Fruit fly (Drosophila melanogaster) whole organism, pupa: ENCODE data around the gene milt.

Source experiments
- CG10348 ChIP-seq: fragments of 200-800 bp; sonication (Bioruptor generic); IDR thresholded peaks from 2 replicates; pipeline ENCODE4 v1.3.6; 2022; ENCODE audit warnings: missing biosample characterization, missing genetic modification characterization
- CG12605 ChIP-seq: fragments of 200-800 bp; sonication (Bioruptor generic); IDR thresholded peaks from 2 replicates; pipeline ENCODE4 v1.3.6; 2022; ENCODE audit warnings: missing biosample characterization, missing genetic modification characterization
- CG13204 ChIP-seq: fragments of 200-800 bp; sonication (Bioruptor generic); optimal IDR thresholded peaks from 2 replicates; lab custom pipeline; 2018; ENCODE audit warnings: missing biosample characterization, mild to moderate bottlenecking, missing genetic modification characterization, moderate library complexity
- CG14655 ChIP-seq: fragments of 200-800 bp; sonication (Bioruptor generic); optimal IDR thresholded peaks from 3 replicates; lab custom pipeline; 2017; ENCODE audit warnings: mild to moderate bottlenecking, missing biosample characterization, missing genetic modification reagents, missing genetic modification characterization
- CG15710 ChIP-seq: fragments of 200-800 bp; sonication (Bioruptor generic); optimal IDR thresholded peaks from 2 replicates; lab custom pipeline; 2018; ENCODE audit warnings: missing biosample characterization, mild to moderate bottlenecking, missing genetic modification characterization, moderate library complexity
- CG17806 ChIP-seq: fragments of 200-800 bp; sonication (Bioruptor generic); optimal IDR thresholded peaks from 2 replicates; lab custom pipeline; 2018; ENCODE audit warnings: missing biosample characterization, mild to moderate bottlenecking, missing genetic modification characterization, moderate library complexity
- CG32121 ChIP-seq: fragments of 200-800 bp; sonication (Bioruptor generic); IDR thresholded peaks from 2 replicates; pipeline ENCODE4 v1.3.6; 2022; ENCODE audit warnings: missing biosample characterization, missing genetic modification characterization
- CG34367 ChIP-seq: fragments of 200-800 bp; sonication (Bioruptor generic); optimal IDR thresholded peaks from 2 replicates; lab custom pipeline; 2018; ENCODE audit warnings: missing biosample characterization, mild to moderate bottlenecking, missing genetic modification characterization
- CG4496 ChIP-seq: fragments of 200-800 bp; sonication (Bioruptor generic); IDR thresholded peaks from 3 replicates; pipeline ENCODE4 v1.3.6; 2022; ENCODE audit warnings: missing biosample characterization, missing genetic modification characterization
- CG8159 ChIP-seq: fragments of 200-800 bp; sonication (Bioruptor generic); optimal IDR thresholded peaks from 3 replicates; lab custom pipeline; 2018; ENCODE audit warnings: missing biosample characterization, mild to moderate bottlenecking, missing genetic modification characterization, moderate library complexity
- CG8301 ChIP-seq: fragments of 200-800 bp; sonication (Bioruptor generic); optimal IDR thresholded peaks from 2 replicates; lab custom pipeline; 2018; ENCODE audit warnings: missing biosample characterization, mild to moderate bottlenecking, missing genetic modification characterization
- CG9948 ChIP-seq: fragments of 200-800 bp; sonication (Bioruptor generic); optimal IDR thresholded peaks from 2 replicates; lab custom pipeline; 2018; ENCODE audit warnings: missing biosample characterization, mild to moderate bottlenecking, missing genetic modification characterization, moderate library complexity
- D1 ChIP-seq: fragments of 200-800 bp; sonication (Bioruptor generic); optimal IDR thresholded peaks from 2 replicates; lab custom pipeline; 2018; ENCODE audit warnings: missing biosample characterization, mild to moderate bottlenecking, missing genetic modification characterization, moderate library complexity
- EcR ChIP-seq: fragments of 200-800 bp; sonication (Bioruptor generic); optimal IDR thresholded peaks from 3 replicates; lab custom pipeline; 2019; ENCODE audit warnings: missing biosample characterization, missing genetic modification characterization, mild to moderate bottlenecking, moderate library complexity, missing genetic modification reagents
- Ets98B ChIP-seq: fragments of 200-800 bp; sonication (Bioruptor generic); IDR thresholded peaks from 2 replicates; pipeline ENCODE4 v1.3.6; 2022; ENCODE audit warnings: missing biosample characterization, missing genetic modification characterization
- Pif1A ChIP-seq: fragments of 200-800 bp; sonication (Bioruptor generic); optimal IDR thresholded peaks from 3 replicates; lab custom pipeline; 2016; ENCODE audit warnings: missing biosample characterization, missing genetic modification characterization
- Pif1B ChIP-seq: fragments of 200-800 bp; sonication (Bioruptor generic); optimal IDR thresholded peaks from 3 replicates; lab custom pipeline; 2016; ENCODE audit warnings: missing biosample characterization, missing genetic modification characterization
- Snoo ChIP-seq: fragments of 200-800 bp; sonication (Bioruptor generic); optimal IDR thresholded peaks from 3 replicates; lab custom pipeline; 2017; ENCODE audit warnings: missing biosample characterization, mild to moderate bottlenecking, missing genetic modification characterization, inconsistent platforms
- fd96Ca ChIP-seq: fragments of 200-800 bp; sonication (Bioruptor generic); IDR thresholded peaks from 3 replicates; pipeline ENCODE4 v1.3.6; 2022; ENCODE audit warnings: missing biosample characterization, missing genetic modification characterization
- gl ChIP-seq: fragments of 200-800 bp; sonication (Bioruptor generic); optimal IDR thresholded peaks from 2 replicates; lab custom pipeline; 2018; ENCODE audit warnings: missing biosample characterization, mild to moderate bottlenecking, missing genetic modification characterization
- rn ChIP-seq: fragments of 200-800 bp; sonication (Bioruptor generic); IDR thresholded peaks from 2 replicates; pipeline ENCODE4 v1.3.6; 2022; ENCODE audit warnings: missing biosample characterization, missing genetic modification characterization

Gene milt

dm6 chr2L:7076804-7077203 lies 39.2 kb downstream of the milt start:
- TF ChIP-seq rn (GFP tag; lab: Robert Waterston, UW), result no peak
- peak; percentile 3 for TF ChIP-seq CG14655 (GFP tag; lab: Kevin White, UChicago)
- TF ChIP-seq CG9948 (tag; lab: Kevin White, UChicago), result peak; percentile 13
- no peak for TF ChIP-seq CG12605 (GFP tag; lab: Robert Waterston, UW)
- peak; percentile 22 for TF ChIP-seq CG17806
- TF ChIP-seq CG4496 (GFP tag; lab: Robert Waterston, UW), result no peak
- peak; percentile 45 for TF ChIP-seq CG8159 (tag; lab: Kevin White, UChicago)
- no peak for TF ChIP-seq D1 (tag; lab: Kevin White, UChicago)
- peak; percentile 36 for TF ChIP-seq CG15710 (tag; lab: Kevin White, UChicago)
- no peak for TF ChIP-seq CG8301
- no peak for TF ChIP-seq CG32121 (GFP tag; lab: Robert Waterston, UW)
- no peak for TF ChIP-seq CG10348 (GFP tag; lab: Robert Waterston, UW)
- TF ChIP-seq, all 21 proteins: peak for 5

dm6 chr2L:7081307-7081706 lies 43.7 kb downstream of the milt start:
- TF ChIP-seq D1 (tag; lab: Kevin White, UChicago) (no peak), CG17806 (peak; percentile 8), CG4496 (GFP tag; lab: Robert Waterston, UW) (0 out of 3 replicates have a peak, but pooled peaks have one; percentile 29), CG14655 (GFP tag; lab: Kevin White, UChicago) (peak; percentile 16), Pif1A (GFP tag; lab: Kevin White, UChicago) (no peak), fd96Ca (GFP tag; lab: Robert Waterston, UW) (peak; percentile 39; the same call in 2 of the 3 replicates)

- peak; percentile 71 for TF ChIP-seq EcR (GFP tag; lab: Kevin White, UChicago)
- no peak for TF ChIP-seq CG12605 (GFP tag; lab: Robert Waterston, UW)
- TF ChIP-seq CG14655 (GFP tag; lab: Kevin White, UChicago), result no peak
Measured at dm6 chr2L:7082203-7082602, 44.6 kb downstream of the milt start.

dm6 chr2L:7084410-7084809 lies 46.8 kb downstream of the milt start, which contains the start of gene Pvf2:
Gene Pvf2 (minus strand): TSS chr2L:7084635.
- peak; percentile 62; the same call in 1 of the 3 replicates for TF ChIP-seq CG4496 (GFP tag; lab: Robert Waterston, UW)
- no peak for TF ChIP-seq rn (GFP tag; lab: Robert Waterston, UW)
- peak; percentile 16 for TF ChIP-seq Pif1A (GFP tag; lab: Kevin White, UChicago)
- TF ChIP-seq CG8159 (tag; lab: Kevin White, UChicago), result no peak
- TF ChIP-seq CG9948 (tag; lab: Kevin White, UChicago), result no peak
- peak; percentile 25 for TF ChIP-seq Pif1B (GFP tag; lab: Kevin White, UChicago)
- TF ChIP-seq Ets98B, result no peak
- TF ChIP-seq Snoo (tag; lab: Kevin White, UChicago), result no peak
- no peak for TF ChIP-seq CG14655 (GFP tag; lab: Kevin White, UChicago)
- peak; percentile 60 for TF ChIP-seq D1 (tag; lab: Kevin White, UChicago)
- no peak for TF ChIP-seq CG17806
- no peak for TF ChIP-seq CG12605 (GFP tag; lab: Robert Waterston, UW)
- TF ChIP-seq CG13204 (GFP tag; lab: Kevin White, UChicago), result no peak
- peak; percentile 11 for TF ChIP-seq EcR (GFP tag; lab: Kevin White, UChicago)
- TF ChIP-seq CG34367 (tag; lab: Kevin White, UChicago), result no peak
- TF ChIP-seq, all 21 proteins: peak for 5

- TF ChIP-seq CG34367 (tag; lab: Kevin White, UChicago) (no peak), CG4496 (GFP tag; lab: Robert Waterston, UW) (no peak), CG17806 (peak; percentile 19), Pif1B (GFP tag; lab: Kevin White, UChicago) (peak; percentile 21), CG8301 (no peak), D1 (tag; lab: Kevin White, UChicago) (no peak), CG8159 (tag; lab: Kevin White, UChicago) (peak; percentile 43), CG10348 (GFP tag; lab: Robert Waterston, UW) (no peak), Ets98B (no peak), CG32121 (GFP tag; lab: Robert Waterston, UW) (no peak), Snoo (tag; lab: Kevin White, UChicago) (peak; percentile 31), CG14655 (GFP tag; lab: Kevin White, UChicago) (peak; percentile 32), CG9948 (tag; lab: Kevin White, UChicago) (peak; percentile 31), gl (no peak), CG15710 (tag; lab: Kevin White, UChicago) (no peak)
Measured at dm6 chr2L:7090922-7091321, 53.3 kb downstream of the milt start.

- TF ChIP-seq CG34367 (tag; lab: Kevin White, UChicago) (peak; percentile 24), CG10348 (GFP tag; lab: Robert Waterston, UW) (no peak), gl (no peak), CG15710 (tag; lab: Kevin White, UChicago) (peak; percentile 62), CG9948 (tag; lab: Kevin White, UChicago) (no peak), CG17806 (no peak), CG8159 (tag; lab: Kevin White, UChicago) (no peak), CG8301 (no peak), CG14655 (GFP tag; lab: Kevin White, UChicago) (peak; percentile 8), Pif1B (GFP tag; lab: Kevin White, UChicago) (no peak), Pif1A (GFP tag; lab: Kevin White, UChicago) (no peak)
Measured at dm6 chr2L:7094303-7094702, 56.7 kb downstream of the milt start.
